Fruit fly (Drosophila melanogaster) whole organism, wandering third instar larva: ENCODE results near the gene CG8132.
A peak's percentile ranks its signal among the peaks of the same experiment; 100 is the strongest.

Experiments used
- Dfd ChIP-seq: fragments of >200 bp; optimal IDR thresholded peaks from 2 replicates; lab custom pipeline; 2017; ENCODE audit warnings: missing biosample characterization, missing genetic modification characterization
- Myc ChIP-seq: fragments of >200 bp; optimal IDR thresholded peaks from 2 replicates; lab custom pipeline; 2017

Gene CG8132

DNA sequence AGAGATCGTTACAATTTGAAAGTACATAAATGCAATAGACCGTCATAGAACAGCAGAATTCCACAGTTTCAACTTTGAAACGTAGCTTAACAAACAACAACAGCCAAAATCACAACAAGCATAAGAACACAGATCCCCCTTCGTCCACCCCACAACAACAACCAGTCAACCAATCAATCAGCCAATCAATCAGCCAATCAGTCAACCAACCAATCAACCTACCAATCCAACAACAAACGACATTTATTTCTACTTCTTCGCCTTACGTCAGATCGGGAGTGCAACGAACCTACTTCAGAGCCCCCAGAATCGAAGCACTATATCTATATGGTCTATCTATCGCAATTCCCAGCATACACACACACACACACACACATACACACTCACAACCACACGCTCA is 49.4 kb downstream of the CG8132 start:
- TF ChIP-seq Dfd: peak; percentile 30
- no peak for TF ChIP-seq Myc (lab: Kevin White, UChicago)
- TF ChIP-seq, all 38 proteins: peak for 1
